Worm (Caenorhabditis elegans): Measurements from ENCODE around the gene ZC204.13.

ZC204.13 gene

DNA sequence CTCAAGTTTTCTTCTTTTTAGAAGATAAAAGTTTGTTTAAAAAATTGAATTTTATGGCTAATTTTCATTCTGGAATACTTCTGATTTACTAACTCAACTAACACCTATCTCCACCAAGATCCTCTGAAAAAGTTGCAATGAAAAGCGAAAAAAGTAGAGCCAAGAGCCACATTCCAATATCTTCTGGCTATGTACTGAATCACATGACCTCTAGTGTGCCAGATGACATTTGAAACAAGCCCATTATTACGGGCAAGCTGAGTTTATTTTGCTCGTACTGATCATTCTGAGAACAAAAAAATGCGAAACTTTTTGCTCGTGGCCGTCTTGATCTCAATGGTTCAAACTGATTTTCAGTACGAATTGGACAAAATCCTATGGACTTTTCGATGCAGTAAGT is 18.3 kb upstream of the ZC204.13 start, which contains the start of gene irld-36:
Gene irld-36, plus strand, starts transcription at position 301 of the 400 bp plus-strand sequence.
- no peak for TF ChIP-seq lir-1 (GFP tag; conservative IDR thresholded peaks at IDR 0.05)
- TF ChIP-seq die-1 (tag; optimal IDR thresholded peaks at IDR 0.05) = no peak
- TF ChIP-seq ztf-26 (tag; optimal IDR thresholded peaks at IDR 0.05) = no peak
- TF ChIP-seq xnd-1 (tag; optimal IDR thresholded peaks at IDR 0.05) = no peak
- no peak for TF ChIP-seq nhr-120 (GFP tag; IDR thresholded peaks at IDR 0.05)
- no peak for TF ChIP-seq ets-4 (GFP tag; optimal IDR thresholded peaks at IDR 0.05)
- no peak for TF ChIP-seq egrh-3 (GFP tag; IDR thresholded peaks at IDR 0.05)
- TF ChIP-seq nfya-2 (GFP tag; IDR thresholded peaks at IDR 0.05) = no peak
- TF ChIP-seq Y67H2A.10 (GFP tag; conservative IDR thresholded peaks at IDR 0.05) = no peak
- TF ChIP-seq hsf-1 (GFP tag; IDR thresholded peaks at IDR 0.05) = no peak
- TF ChIP-seq tlf-1 (GFP tag; optimal IDR thresholded peaks at IDR 0.05) = no peak
- no peak for TF ChIP-seq egl-18 (GFP tag; IDR thresholded peaks at IDR 0.05)
- TF ChIP-seq K11D2.4 (GFP tag; IDR thresholded peaks at IDR 0.05) = no peak
- no peak for TF ChIP-seq lsl-1 (GFP tag; optimal IDR thresholded peaks at IDR 0.05)
- no peak for TF ChIP-seq zim-3 (tag; optimal IDR thresholded peaks at IDR 0.05)
- no peak for TF ChIP-seq mes-4 (tag; optimal IDR thresholded peaks at IDR 0.05)
- TF ChIP-seq ama-1 (optimal IDR thresholded peaks at IDR 0.05) = no peak
- no peak for TF ChIP-seq ama-1 (GFP tag; optimal IDR thresholded peaks at IDR 0.05)

DNA sequence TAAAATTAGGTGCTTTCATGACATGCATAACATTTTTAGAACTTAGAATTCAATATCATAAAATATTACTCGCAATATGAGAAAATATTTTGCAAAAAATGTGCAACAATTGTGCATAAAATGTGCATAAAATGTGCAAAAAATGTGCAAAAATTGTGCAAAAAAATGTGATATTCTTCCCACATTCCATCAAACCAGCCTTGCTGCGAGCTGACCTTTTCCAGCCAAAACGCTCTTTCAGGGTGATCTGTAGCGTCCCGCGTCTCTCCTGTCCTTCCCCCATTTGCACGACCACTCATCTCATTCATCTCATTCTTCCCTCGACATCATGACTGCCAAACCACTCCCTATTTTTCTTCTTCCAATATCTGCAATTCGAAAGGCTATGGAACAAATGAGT is 15.3 kb upstream of the ZC204.13 start, which contains the start of gene fbxb-17:
Gene fbxb-17, plus strand, starts transcription at position 301 of the 400 bp plus-strand sequence.
- no peak for TF ChIP-seq ceh-91 (GFP tag; IDR thresholded peaks at IDR 0.05)
- TF ChIP-seq tbp1 (GFP tag; optimal IDR thresholded peaks at IDR 0.05) = no peak
- TF ChIP-seq B0336.3 (GFP tag; IDR thresholded peaks at IDR 0.05) = no peak
- no peak for TF ChIP-seq zfh-2 (GFP tag; conservative IDR thresholded peaks at IDR 0.05)
- TF ChIP-seq attf-3 (GFP tag; conservative IDR thresholded peaks at IDR 0.05) = no peak
- TF ChIP-seq dpff-1 (tag; optimal IDR thresholded peaks at IDR 0.05) = no peak
- TF ChIP-seq cebp-2 (GFP tag; IDR thresholded peaks at IDR 0.05) = no peak
- TF ChIP-seq zim-3 (tag; optimal IDR thresholded peaks at IDR 0.05) = no peak
- no peak for TF ChIP-seq sptf-2 (GFP tag; optimal IDR thresholded peaks at IDR 0.05)
- no peak for TF ChIP-seq tbx-9 (tag; optimal IDR thresholded peaks at IDR 0.05; ENCODE audit: borderline replicate concordance)
- TF ChIP-seq ztf-18 (tag; optimal IDR thresholded peaks at IDR 0.05) = no peak
- TF ChIP-seq ceh-100 (GFP tag; IDR thresholded peaks at IDR 0.05) = no peak
- no peak for TF ChIP-seq nfya-1 (tag; optimal IDR thresholded peaks at IDR 0.05; ENCODE audit: borderline replicate concordance, insufficient read depth)

DNA sequence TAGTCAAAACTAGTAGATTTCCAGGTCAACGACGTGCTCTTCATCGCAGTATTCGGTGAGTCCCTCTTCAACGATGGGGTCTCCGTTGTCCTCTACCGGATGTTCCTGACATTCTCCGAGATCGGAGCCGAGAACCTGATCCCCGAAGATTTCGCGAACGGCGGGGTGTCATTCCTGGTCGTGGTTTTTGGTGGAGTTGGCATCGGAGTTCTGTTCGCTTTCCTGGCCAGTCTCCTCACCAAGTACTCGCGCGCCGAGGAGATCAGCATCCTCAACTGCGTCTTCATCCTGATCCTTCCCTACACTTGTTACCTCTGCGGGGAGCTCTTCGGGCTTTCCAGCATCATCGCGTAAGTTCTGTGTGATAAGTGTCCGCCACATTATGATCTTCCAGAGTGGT is 11.9 kb upstream of the ZC204.13 start:
- TF ChIP-seq nfya-2 (GFP tag; IDR thresholded peaks at IDR 0.05) (no peak), egrh-3 (GFP tag; IDR thresholded peaks at IDR 0.05) (no peak; the same call in 1 of the 2 replicates), Y56A3A.18 (GFP tag; IDR thresholded peaks at IDR 0.05) (no peak), fkh-3 (tag; optimal IDR thresholded peaks at IDR 0.05) (no peak), zfh-2 (GFP tag; conservative IDR thresholded peaks at IDR 0.05) (peak; percentile 29; the same call in 1 of the 2 replicates)

DNA sequence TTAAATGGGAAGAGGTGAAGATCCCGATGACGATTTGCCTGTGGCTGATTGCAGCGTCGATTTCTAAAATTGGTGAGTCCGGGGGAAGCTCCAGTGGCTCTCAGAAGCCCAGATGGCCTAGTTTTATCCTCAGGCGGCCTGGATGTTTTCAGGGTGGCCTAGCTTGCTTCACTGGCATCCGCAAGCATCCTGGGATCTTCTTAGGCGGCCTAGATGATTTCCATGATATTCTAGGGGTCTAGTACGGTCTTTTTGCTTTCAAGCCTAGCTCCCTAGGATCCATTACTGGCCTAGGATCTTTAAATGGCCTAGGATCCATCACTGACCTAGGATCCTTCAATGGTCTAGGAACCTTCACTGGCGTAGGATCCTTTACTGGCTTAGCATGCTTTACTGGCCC is 10.2 kb upstream of the ZC204.13 start:
- no peak for TF ChIP-seq nhr-80 (tag; optimal IDR thresholded peaks at IDR 0.05)
- TF ChIP-seq zfh-2 (GFP tag; conservative IDR thresholded peaks at IDR 0.05) = 0 out of 2 replicates have a peak, but pooled peaks have one; percentile 33

DNA sequence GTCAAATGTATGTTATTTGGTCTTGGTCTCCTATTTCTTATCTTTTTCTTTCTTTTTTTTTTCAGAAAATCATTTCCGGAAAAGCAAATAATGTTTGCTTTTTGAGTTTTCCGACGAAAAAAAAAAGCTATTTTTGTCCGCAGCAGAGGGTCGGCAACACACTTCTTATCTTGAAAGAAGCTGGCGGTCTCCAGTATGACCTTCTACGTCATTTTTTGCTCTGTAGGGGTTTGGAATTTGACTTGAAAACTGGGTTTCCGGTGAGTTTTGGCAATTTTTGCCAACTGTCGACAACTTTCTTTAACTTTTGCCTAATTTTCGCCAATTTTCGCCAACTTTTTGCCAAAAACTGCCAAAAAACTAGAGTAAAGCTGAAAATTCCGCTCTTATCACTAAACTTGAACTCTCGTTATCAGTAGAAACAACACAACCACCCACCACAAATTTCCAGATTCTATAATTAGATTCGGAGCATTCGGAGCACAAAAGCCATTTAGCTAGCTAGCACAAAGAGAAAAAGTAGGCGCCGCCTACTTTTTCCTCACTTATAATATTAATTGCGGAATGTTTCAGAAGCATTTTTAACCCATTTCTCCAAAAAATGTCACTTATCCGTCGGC is 9.6 kb upstream of the ZC204.13 start, which contains the start of gene nhx-6:
Gene nhx-6, plus strand, starts transcription at position 570 of the 620 bp plus-strand sequence.
- TF ChIP-seq nhr-80 (tag; optimal IDR thresholded peaks at IDR 0.05) (peak; percentile 47), dox-1 (GFP tag; IDR thresholded peaks at IDR 0.05) (0 out of 2 replicates have a peak, but pooled peaks have one; percentile 17), ztf-3 (GFP tag; optimal IDR thresholded peaks at IDR 0.05) (no peak), Y53F4B.3 (GFP tag; IDR thresholded peaks at IDR 0.05) (no peak)
